Worm (Caenorhabditis elegans) whole organism, early embryonic: ENCODE measurements around the gene cest-32.

ENCODE experiments used
- B0310.2 ChIP-seq: sonication (generic microtip); optimal IDR thresholded peaks from 2 replicates; lab custom pipeline; 2016; ENCODE audit warnings: mild to moderate bottlenecking, missing genetic modification characterization, missing compliant biosample characterization
- F13C5.2 ChIP-seq: sonication (generic microtip); optimal IDR thresholded peaks from 2 replicates; lab custom pipeline; 2017; ENCODE audit warnings: mild to moderate bottlenecking, missing genetic modification characterization, inconsistent platforms, missing compliant biosample characterization
- aly-1 ChIP-seq: sonication (generic microtip); optimal IDR thresholded peaks from 2 replicates; lab custom pipeline; 2016; ENCODE audit warnings: missing genetic modification characterization, missing compliant biosample characterization
- ama-1 ChIP-seq: fragments of 150-350 bp; optimal IDR thresholded peaks from 2 replicates; lab custom pipeline; 2014
- ceh-13 ChIP-seq: fragments of 200-800 bp; sonication (Bioruptor generic); optimal IDR thresholded peaks from 2 replicates; lab custom pipeline; 2018; ENCODE audit warnings: mild to moderate bottlenecking, missing genetic modification characterization, missing compliant biosample characterization
- ceh-36 ChIP-seq: sonication (generic microtip); optimal IDR thresholded peaks from 2 replicates; lab custom pipeline; 2016; ENCODE audit warnings: missing genetic modification characterization, inconsistent platforms, missing compliant biosample characterization
- ets-7 ChIP-seq: sonication (generic microtip); optimal IDR thresholded peaks from 2 replicates; lab custom pipeline; 2016; ENCODE audit warnings: missing genotype, missing genetic modification characterization, missing compliant biosample characterization
- flt-1 ChIP-seq: fragments of 200-800 bp; sonication (Bioruptor generic); IDR thresholded peaks from 2 replicates; pipeline ENCODE4 v1.3.6; 2022; ENCODE audit warnings: missing genetic modification characterization, missing compliant biosample characterization
- hmbx-1 ChIP-seq: sonication (generic microtip); optimal IDR thresholded peaks from 2 replicates; lab custom pipeline; 2016; ENCODE audit warnings: mild to moderate bottlenecking, missing genetic modification characterization, missing compliant biosample characterization
- hmg-4 ChIP-seq: fragments of 200-800 bp; sonication (Bioruptor generic); optimal IDR thresholded peaks from 2 replicates; lab custom pipeline; 2018; ENCODE audit warnings: mild to moderate bottlenecking, missing genetic modification characterization, missing compliant biosample characterization
- hnd-1 ChIP-seq: sonication (generic microtip); optimal IDR thresholded peaks from 2 replicates; lab custom pipeline; 2016; ENCODE audit warnings: missing genetic modification characterization, missing compliant biosample characterization
- pes-1 ChIP-seq: fragments of 200-800 bp; sonication (Bioruptor generic); IDR thresholded peaks from 2 replicates; pipeline ENCODE4 v1.3.6; 2022; ENCODE audit warnings: missing genetic modification reagents, missing genetic modification characterization, missing compliant biosample characterization
- scrt-1 ChIP-seq: fragments of 200-800 bp; sonication (Bioruptor generic); IDR thresholded peaks from 2 replicates; pipeline ENCODE4 v1.3.6; 2022; ENCODE audit warnings: missing genetic modification characterization, missing compliant biosample characterization
- sea-1 ChIP-seq: fragments of 200-800 bp; sonication (Bioruptor generic); conservative IDR thresholded peaks from 2 replicates; pipeline ENCODE4 v1.3.6; 2022; ENCODE audit warnings: missing genetic modification characterization, missing compliant biosample characterization
- tbx-11 ChIP-seq: fragments of 200-800 bp; sonication (Bioruptor generic); IDR thresholded peaks from 2 replicates; pipeline ENCODE4 v1.3.6; 2022; ENCODE audit warnings: missing genetic modification characterization, missing compliant biosample characterization
- tbx-37 ChIP-seq: fragments of 200-800 bp; sonication (Bioruptor generic); conservative IDR thresholded peaks from 2 replicates; pipeline ENCODE4 v1.3.6; 2022; ENCODE audit warnings: missing genetic modification reagents, missing genetic modification characterization, missing compliant biosample characterization
- tra-4 ChIP-seq: sonication (generic microtip); optimal IDR thresholded peaks from 2 replicates; lab custom pipeline; 2017; ENCODE audit warnings: missing genetic modification characterization, missing compliant biosample characterization

The cest-32 gene

ce11 chrV:5243036-5243435, 9.3 kb upstream of the cest-32 start, which contains the start of gene cest-35.1:
TSS of gene cest-35.1 (minus strand) at chrV:5243136.
- TF ChIP-seq tra-4 (tag; lab: Kevin White, UChicago): no peak
- no peak for TF ChIP-seq aly-1
- TF ChIP-seq hmbx-1: no peak
- no peak for TF ChIP-seq tbx-11
- no peak for TF ChIP-seq B0310.2 (tag; lab: Kevin White, UChicago)
- TF ChIP-seq ama-1 (lab: Kevin White, UChicago): no peak

DNA sequence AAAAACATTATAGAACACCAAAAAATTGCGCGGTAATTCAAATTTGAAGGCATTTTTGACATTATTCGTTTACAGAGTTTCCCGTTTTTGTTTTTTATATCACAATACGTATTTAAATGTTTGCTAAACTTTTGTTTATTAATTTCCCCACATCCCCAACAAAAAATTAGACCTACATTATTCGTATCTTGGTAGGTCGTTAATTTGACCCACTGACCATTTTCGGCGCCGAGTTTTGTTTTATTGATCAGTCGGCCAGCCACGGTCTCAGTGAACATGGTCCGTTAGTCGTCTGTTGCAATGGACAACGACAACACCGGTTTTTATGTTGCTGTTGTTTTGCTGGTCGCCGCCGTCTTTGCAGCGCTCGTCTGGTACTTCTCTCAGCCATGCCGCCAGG, 6.2 kb upstream of the cest-32 start, which contains the start of gene B0238.15:
Gene B0238.15 (plus strand): TSS at position 301 of the 400 bp plus-strand sequence.
- TF ChIP-seq hmbx-1 (no peak), aly-1 (no peak), pes-1 (GFP tag; lab: Robert Waterston, UW) (no peak), flt-1 (GFP tag; lab: Robert Waterston, UW) (no peak), ceh-13 (GFP tag; lab: Kevin White, UChicago) (no peak), ceh-36 (tag; lab: Kevin White, UChicago) (no peak), tbx-11 (no peak), ama-1 (lab: Kevin White, UChicago) (no peak), ets-7 (tag; lab: Kevin White, UChicago) (no peak), scrt-1 (no peak), hmg-4 (GFP tag; lab: Kevin White, UChicago) (no peak), tra-4 (tag; lab: Kevin White, UChicago) (no peak), sea-1 (GFP tag; lab: Robert Waterston, UW) (no peak), B0310.2 (tag; lab: Kevin White, UChicago) (no peak), tbx-37 (no peak), F13C5.2 (no peak), hnd-1 (tag; lab: Kevin White, UChicago) (no peak)

DNA sequence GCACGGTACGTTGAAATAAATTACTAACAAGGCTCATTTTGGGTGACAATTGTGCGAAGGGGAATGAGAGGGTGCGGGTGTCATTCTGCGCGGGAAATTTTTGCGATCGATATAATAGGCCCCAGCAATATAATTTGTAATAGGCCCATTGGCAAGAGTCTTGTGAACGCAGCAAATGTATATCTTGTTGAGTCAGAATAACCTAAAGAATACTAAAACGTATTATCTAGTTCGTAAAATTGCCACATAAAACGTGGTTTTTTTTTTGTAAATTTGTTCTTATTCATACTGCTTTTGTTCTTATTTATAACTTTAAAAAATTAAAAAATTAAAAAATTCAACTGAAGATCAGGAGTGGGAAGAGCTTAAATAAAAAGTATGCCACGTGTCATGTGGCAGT, 5.7 kb upstream of the cest-32 start, which contains the start of gene C52A10.3:
Gene C52A10.3 (minus strand): TSS at position 101 of the 400 bp plus-strand sequence.
- TF ChIP-seq sea-1 (GFP tag; lab: Robert Waterston, UW) (no peak), ama-1 (lab: Kevin White, UChicago) (no peak), hmg-4 (GFP tag; lab: Kevin White, UChicago) (no peak), ceh-13 (GFP tag; lab: Kevin White, UChicago) (no peak), tbx-11 (no peak)

ce11 chrV:5237116-5237515, 3.4 kb upstream of the cest-32 start, which contains the start of gene cest-35.2:
TSS of gene cest-35.2 (minus strand) at chrV:5237216.
- TF ChIP-seq hmg-4 (GFP tag; lab: Kevin White, UChicago) (no peak), hnd-1 (tag; lab: Kevin White, UChicago) (no peak), ceh-36 (tag; lab: Kevin White, UChicago) (no peak)

ce11 chrV:5228513-5228912, 5.2 kb downstream of the cest-32 start:
- TF ChIP-seq tbx-11: no peak
- no peak for TF ChIP-seq ceh-13 (GFP tag; lab: Kevin White, UChicago)
- TF ChIP-seq hmg-4 (GFP tag; lab: Kevin White, UChicago): no peak
- TF ChIP-seq hnd-1 (tag; lab: Kevin White, UChicago): no peak
- TF ChIP-seq B0310.2 (tag; lab: Kevin White, UChicago): no peak
- no peak for TF ChIP-seq sea-1 (GFP tag; lab: Robert Waterston, UW)
- no peak for TF ChIP-seq flt-1 (GFP tag; lab: Robert Waterston, UW)
- TF ChIP-seq ceh-36 (tag; lab: Kevin White, UChicago): no peak
- no peak for TF ChIP-seq ama-1 (lab: Kevin White, UChicago)
- TF ChIP-seq scrt-1: no peak
- TF ChIP-seq aly-1: no peak
- no peak for TF ChIP-seq hmbx-1
- TF ChIP-seq tbx-37: no peak
- no peak for TF ChIP-seq tra-4 (tag; lab: Kevin White, UChicago)
- TF ChIP-seq F13C5.2: no peak
- TF ChIP-seq ets-7 (tag; lab: Kevin White, UChicago): no peak
- TF ChIP-seq pes-1 (GFP tag; lab: Robert Waterston, UW): no peak

ce11 chrV:5225660-5226059, 8.0 kb downstream of the cest-32 start:
- TF ChIP-seq B0310.2 (tag; lab: Kevin White, UChicago) (no peak), ceh-36 (tag; lab: Kevin White, UChicago) (no peak), ets-7 (tag; lab: Kevin White, UChicago) (no peak), hnd-1 (tag; lab: Kevin White, UChicago) (no peak), hmbx-1 (no peak), F13C5.2 (no peak), tbx-37 (no peak), ceh-13 (GFP tag; lab: Kevin White, UChicago) (no peak), tra-4 (tag; lab: Kevin White, UChicago) (no peak), scrt-1 (no peak), flt-1 (GFP tag; lab: Robert Waterston, UW) (no peak), hmg-4 (GFP tag; lab: Kevin White, UChicago) (no peak), aly-1 (no peak), pes-1 (GFP tag; lab: Robert Waterston, UW) (no peak), sea-1 (GFP tag; lab: Robert Waterston, UW) (no peak), tbx-11 (no peak)

DNA sequence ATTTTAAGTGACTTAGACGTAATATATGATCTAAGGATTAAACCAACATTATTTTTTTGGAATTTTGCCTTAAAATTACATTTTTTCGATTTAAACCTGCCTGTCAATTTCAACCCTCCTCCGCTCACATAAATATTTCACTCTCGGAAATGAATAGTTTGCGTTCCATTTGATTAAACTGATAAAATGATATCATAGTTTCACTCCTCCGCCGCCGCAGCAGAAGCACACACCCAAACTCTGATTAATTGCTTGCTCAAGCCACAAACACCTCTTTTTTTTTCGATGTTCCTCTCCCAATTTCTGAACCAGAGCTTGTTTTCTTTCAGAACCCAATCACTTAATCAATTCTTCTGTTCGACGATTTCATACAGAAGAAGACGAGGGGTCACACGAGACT, 10.6 kb downstream of the cest-32 start, which contains the start of gene Y49G5B.1:
Gene Y49G5B.1 (plus strand): TSS at position 324 of the 400 bp plus-strand sequence.
- TF ChIP-seq ceh-36 (tag; lab: Kevin White, UChicago) (no peak), sea-1 (GFP tag; lab: Robert Waterston, UW) (no peak), ceh-13 (GFP tag; lab: Kevin White, UChicago) (no peak), tbx-37 (no peak), pes-1 (GFP tag; lab: Robert Waterston, UW) (no peak), aly-1 (no peak), hnd-1 (tag; lab: Kevin White, UChicago) (no peak), ets-7 (tag; lab: Kevin White, UChicago) (no peak), hmg-4 (GFP tag; lab: Kevin White, UChicago) (no peak), tbx-11 (no peak), F13C5.2 (no peak), ama-1 (lab: Kevin White, UChicago) (no peak), scrt-1 (no peak), B0310.2 (tag; lab: Kevin White, UChicago) (no peak), hmbx-1 (no peak), flt-1 (GFP tag; lab: Robert Waterston, UW) (no peak), tra-4 (tag; lab: Kevin White, UChicago) (no peak)
